Fruit fly (Drosophila melanogaster) whole organism: Measurements from ENCODE around the gene P5CS.

Source experiments
- Dll ChIP-seq: fragments of >200 bp; optimal IDR thresholded peaks from 2 replicates; lab custom pipeline; 2017
- pan ChIP-seq: fragments of >200 bp; optimal IDR thresholded peaks from 2 replicates; lab custom pipeline; 2017
- psq ChIP-seq: fragments of >200 bp; optimal IDR thresholded peaks from 2 replicates; lab custom pipeline; 2017

DNA sequence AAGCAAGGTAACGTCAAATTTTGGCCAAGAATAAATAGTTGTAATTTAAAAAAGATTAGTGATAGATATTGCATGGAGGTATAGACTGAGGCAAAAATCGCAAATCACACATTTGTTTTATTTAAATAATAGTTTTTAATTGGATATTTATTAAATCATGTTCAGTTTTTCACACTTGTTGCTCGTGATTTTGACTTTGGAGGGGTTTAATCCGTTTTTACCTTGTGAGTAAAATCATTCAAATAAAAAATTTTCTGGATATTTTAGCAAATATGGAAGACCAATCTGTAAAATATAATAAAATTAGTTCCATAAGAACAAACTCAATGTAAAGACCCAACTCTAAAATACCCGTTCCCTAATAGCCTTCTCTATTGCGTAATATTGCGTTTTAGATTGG is 56.4 kb downstream of the P5CS start, which contains the start of gene CG7140:
- TF ChIP-seq psq (no peak), pan (lab: Kevin White, UChicago) (no peak), Dll (lab: Kevin White, UChicago) (no peak)
